Fruit fly (Drosophila melanogaster): Measurements from ENCODE around the gene CG17298.

- TF ChIP-seq Crg-1 (GFP tag; optimal IDR thresholded peaks at IDR 0.05) (no peak), toe (GFP tag; optimal IDR thresholded peaks at IDR 0.05) (no peak), CG5204 (GFP tag; optimal IDR thresholded peaks at IDR 0.05) (no peak), CG1620 (GFP tag; optimal IDR thresholded peaks at IDR 0.05) (no peak), Clk (GFP tag; optimal IDR thresholded peaks at IDR 0.05) (no peak), CG33017 (tag; optimal IDR thresholded peaks at IDR 0.05) (no peak), CG12768 (GFP tag; optimal IDR thresholded peaks at IDR 0.05) (no peak), Mnt (GFP tag; optimal IDR thresholded peaks at IDR 0.05) (no peak), CG7045 (GFP tag; optimal IDR thresholded peaks at IDR 0.05) (no peak), cic (GFP tag; optimal IDR thresholded peaks at IDR 0.05) (no peak)
These were observed 12.7 kb downstream of the CG17298 start for dm6 chr3R:21295695-21296037.

All from whole organism, adult.